Worm (Caenorhabditis elegans) whole organism, mixed stage, embryonic: ENCODE data around the gene srlf-11.

ENCODE experiments used
- M03D4.4 ChIP-seq: sonication (generic microtip); optimal IDR thresholded peaks from 2 replicates; lab custom pipeline; 2017; ENCODE audit warnings: mild to moderate bottlenecking, missing genetic modification characterization, missing compliant biosample characterization
- ces-1 ChIP-seq: fragments of 150-350 bp; optimal IDR thresholded peaks from 2 replicates; lab custom pipeline; 2014; ENCODE audit warnings: missing biosample characterization, missing genetic modification reagents, missing genetic modification characterization
- elt-3 ChIP-seq: fragments of 150-350 bp; optimal IDR thresholded peaks from 2 replicates; lab custom pipeline; 2014; ENCODE audit warnings: missing biosample characterization, missing genetic modification characterization
- lin-13 ChIP-seq: fragments of 150-350 bp; optimal IDR thresholded peaks from 2 replicates; lab custom pipeline; 2014; ENCODE audit warnings: missing biosample characterization, missing genetic modification characterization
- lsy-2 ChIP-seq: fragments of 150-350 bp; optimal IDR thresholded peaks from 2 replicates; lab custom pipeline; 2014; ENCODE audit warnings: missing biosample characterization, missing genetic modification characterization
- mls-2 ChIP-seq: sonication (generic microtip); optimal IDR thresholded peaks from 2 replicates; lab custom pipeline; 2016; ENCODE audit warnings: mild to moderate bottlenecking, missing genetic modification characterization, moderate library complexity, missing compliant biosample characterization
- nhr-12 ChIP-seq: fragments of 150-350 bp; optimal IDR thresholded peaks from 2 replicates; lab custom pipeline; 2014; ENCODE audit warnings: missing biosample characterization, missing genetic modification characterization
- pha-4 ChIP-seq: fragments of 150-350 bp; optimal IDR thresholded peaks from 2 replicates; lab custom pipeline; 2018; ENCODE audit warnings: missing biosample characterization, missing genetic modification reagents, missing genetic modification characterization

DNA sequence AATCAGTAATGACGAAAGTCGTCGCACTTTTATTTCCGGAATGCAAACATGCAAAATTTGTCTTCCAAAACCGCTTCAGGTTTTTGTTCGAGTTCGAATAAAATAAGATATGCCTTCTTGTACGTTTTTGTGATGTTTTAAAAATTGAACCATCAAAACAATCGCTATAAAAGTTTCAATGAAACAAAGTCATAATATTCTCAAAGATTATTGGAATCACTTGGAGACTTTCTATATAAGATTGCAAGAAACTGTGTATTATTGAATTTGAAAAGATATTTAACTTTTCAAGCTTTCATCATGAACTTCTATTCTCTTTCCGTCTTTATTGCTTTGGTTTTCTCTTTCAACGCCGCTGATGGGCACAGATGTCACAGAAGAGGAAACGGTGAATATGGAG is 9.0 kb downstream of the srlf-11 start, which contains the start of gene fipr-14:
- TF ChIP-seq M03D4.4 (tag; lab: Kevin White, UChicago), result no peak
- TF ChIP-seq lsy-2 (tag; lab: Kevin White, UChicago), result no peak
- TF ChIP-seq nhr-12 (tag; lab: Kevin White, UChicago), result no peak
- TF ChIP-seq lin-13 (tag; lab: Kevin White, UChicago), result no peak
- TF ChIP-seq elt-3, result no peak
- TF ChIP-seq mls-2 (tag; lab: Kevin White, UChicago), result no peak
- TF ChIP-seq pha-4, result no peak
- no peak for TF ChIP-seq ces-1 (GFP tag; lab: Kevin White, UChicago)
